Fruit fly (Drosophila melanogaster) whole organism, embryonic: Measurements from ENCODE around the gene CG31468.

Experiments
- Awh ChIP-seq: fragments of 200-800 bp; sonication (Bioruptor generic); IDR thresholded peaks from 2 replicates; pipeline ENCODE4, ENCODE4 v1.3.6; 2022; ENCODE audit warnings: missing biosample characterization, missing genetic modification characterization
- C15 ChIP-seq: fragments of 200-800 bp; sonication (Bioruptor generic); IDR thresholded peaks from 3 replicates; pipeline ENCODE4 v1.3.6; 2022; ENCODE audit warnings: missing biosample characterization, missing genetic modification characterization
- CG10431 ChIP-seq: fragments of 200-800 bp; sonication (Bioruptor generic); optimal IDR thresholded peaks from 3 replicates; lab custom pipeline; 2018; ENCODE audit warnings: missing biosample characterization, mild to moderate bottlenecking, missing genetic modification characterization
- CG10959 ChIP-seq: fragments of 200-800 bp; sonication (Bioruptor generic); IDR thresholded peaks from 2 replicates; pipeline ENCODE4 v1.3.6; 2022; ENCODE audit warnings: missing biosample characterization, missing genetic modification characterization
- CG12299 ChIP-seq: fragments of 200-800 bp; sonication (Bioruptor generic); optimal IDR thresholded peaks from 2 replicates; lab custom pipeline; 2018; ENCODE audit warnings: missing biosample characterization, mild to moderate bottlenecking, missing genetic modification characterization
- CG12744 ChIP-seq: fragments of 200-800 bp; sonication (Bioruptor generic); optimal IDR thresholded peaks from 2 replicates; lab custom pipeline; 2016; ENCODE audit warnings: missing biosample characterization, missing genetic modification characterization
- CG15514 ChIP-seq: fragments of 200-800 bp; sonication (Bioruptor generic); optimal IDR thresholded peaks from 3 replicates; lab custom pipeline; 2017; ENCODE audit warnings: missing biosample characterization, missing genetic modification characterization, mild to moderate bottlenecking, moderate library complexity, missing genetic modification reagents
- CG1603 ChIP-seq: fragments of 200-800 bp; sonication (Bioruptor generic); optimal IDR thresholded peaks from 2 replicates; lab custom pipeline; 2019; ENCODE audit warnings: missing biosample characterization, mild to moderate bottlenecking, missing genetic modification characterization, moderate library complexity
- CG17912 ChIP-seq: fragments of 200-800 bp; sonication (Bioruptor generic); optimal IDR thresholded peaks from 2 replicates; lab custom pipeline; 2018; ENCODE audit warnings: missing biosample characterization, mild to moderate bottlenecking, missing genetic modification characterization
- CG18599 ChIP-seq: fragments of 200-800 bp; sonication (Bioruptor generic); optimal IDR thresholded peaks from 3 replicates; lab custom pipeline; 2017; ENCODE audit warnings: missing biosample characterization, missing genetic modification characterization, mild to moderate bottlenecking, moderate library complexity, missing genetic modification reagents
- CG2889 ChIP-seq: fragments of 200-800 bp; sonication (Bioruptor generic); IDR thresholded peaks from 3 replicates; pipeline ENCODE4 v1.3.6; 2022; ENCODE audit warnings: missing biosample characterization, missing genetic modification characterization
- CG4730 ChIP-seq: fragments of 200-800 bp; sonication (Bioruptor generic); IDR thresholded peaks from 2 replicates; pipeline ENCODE4 v1.3.6; 2022; ENCODE audit warnings: missing biosample characterization, missing genetic modification characterization
- CG7357 ChIP-seq: fragments of 200-800 bp; sonication (Bioruptor generic); IDR thresholded peaks from 3 replicates; pipeline ENCODE4 v1.3.6; 2022; ENCODE audit warnings: missing biosample characterization, missing genetic modification characterization
- CG8388 ChIP-seq: fragments of 200-800 bp; sonication (Bioruptor generic); optimal IDR thresholded peaks from 2 replicates; lab custom pipeline; 2019; ENCODE audit warnings: missing biosample characterization, mild to moderate bottlenecking, missing genetic modification characterization, moderate library complexity
- CG8765 ChIP-seq: fragments of 200-800 bp; sonication (Bioruptor generic); IDR thresholded peaks from 2 replicates; pipeline ENCODE4 v1.3.6; 2022; ENCODE audit warnings: missing biosample characterization, missing genetic modification characterization
- CG9215 ChIP-seq: fragments of 200-800 bp; sonication (Bioruptor generic); IDR thresholded peaks from 2 replicates; pipeline ENCODE4 v1.3.6; 2022; ENCODE audit warnings: missing biosample characterization, missing genetic modification characterization
- CG9817 ChIP-seq: fragments of 200-800 bp; sonication (Bioruptor generic); optimal IDR thresholded peaks from 2 replicates; lab custom pipeline; 2018; ENCODE audit warnings: missing biosample characterization, mild to moderate bottlenecking, missing genetic modification characterization, moderate library complexity
- Dref ChIP-seq: fragments of 200-800 bp; sonication (Bioruptor generic); IDR thresholded peaks from 2 replicates; pipeline ENCODE4 v1.3.6; 2022; ENCODE audit warnings: missing biosample characterization, missing genetic modification characterization
- HLH3B ChIP-seq: fragments of 200-800 bp; sonication (Bioruptor generic); IDR thresholded peaks from 2 replicates; pipeline ENCODE4 v1.3.6; 2022; ENCODE audit warnings: missing biosample characterization, missing genetic modification characterization
- Hmx ChIP-seq: fragments of 200-800 bp; sonication (Bioruptor generic); optimal IDR thresholded peaks from 2 replicates; lab custom pipeline; 2016; ENCODE audit warnings: missing biosample characterization, missing genetic modification characterization
- Kr ChIP-seq: fragments of 200-800 bp; sonication (Bioruptor generic); optimal IDR thresholded peaks from 2 replicates; lab custom pipeline; 2017; ENCODE audit warnings: missing biosample characterization, mild to moderate bottlenecking, missing genetic modification characterization
- Mrtf ChIP-seq: fragments of 200-800 bp; sonication (Bioruptor generic); IDR thresholded peaks from 3 replicates; pipeline ENCODE4 v1.3.6; 2022; ENCODE audit warnings: missing biosample characterization, missing genetic modification characterization
- Rfx ChIP-seq: fragments of 200-800 bp; sonication (Bioruptor generic); IDR thresholded peaks from 2 replicates; pipeline ENCODE4 v1.3.6; 2022; ENCODE audit warnings: missing biosample characterization, missing genetic modification characterization
- Vsx1 ChIP-seq: fragments of 200-800 bp; sonication (Bioruptor generic); optimal IDR thresholded peaks from 2 replicates; lab custom pipeline; 2017; ENCODE audit warnings: missing biosample characterization, mild to moderate bottlenecking, missing genetic modification characterization, missing genetic modification reagents
- aop ChIP-seq: fragments of 200-800 bp; sonication (Bioruptor generic); IDR thresholded peaks from 2 replicates; pipeline ENCODE4 v1.3.6; 2022; ENCODE audit warnings: missing biosample characterization, missing genetic modification characterization
- az2 ChIP-seq: fragments of 200-800 bp; sonication (Bioruptor generic); optimal IDR thresholded peaks from 3 replicates; lab custom pipeline; 2016; ENCODE audit warnings: missing biosample characterization, missing genetic modification characterization
- bcd ChIP-seq: fragments of 200-800 bp; sonication (Bioruptor generic); optimal IDR thresholded peaks from 2 replicates; lab custom pipeline; 2017; ENCODE audit warnings: missing biosample characterization, mild to moderate bottlenecking, missing genetic modification characterization
- chn ChIP-seq: fragments of 200-800 bp; sonication (Bioruptor generic); optimal IDR thresholded peaks from 2 replicates; lab custom pipeline; 2016; ENCODE audit warnings: missing biosample characterization, missing genetic modification characterization
- crc ChIP-seq: fragments of 200-800 bp; sonication (Bioruptor generic); optimal IDR thresholded peaks from 2 replicates; lab custom pipeline; 2016; ENCODE audit warnings: missing biosample characterization, missing genetic modification characterization
- croc ChIP-seq: fragments of 200-800 bp; sonication (Bioruptor generic); conservative IDR thresholded peaks from 3 replicates; pipeline ENCODE4 v1.3.6; 2022; ENCODE audit warnings: missing biosample characterization, missing genetic modification characterization
- crol ChIP-seq: fragments of 200-800 bp; sonication (Bioruptor generic); IDR thresholded peaks from 2 replicates; pipeline ENCODE4 v1.3.6; 2022; ENCODE audit warnings: missing biosample characterization, missing genetic modification characterization
- en ChIP-seq: fragments of 200-800 bp; sonication (Bioruptor generic); optimal IDR thresholded peaks from 2 replicates; lab custom pipeline; 2016; ENCODE audit warnings: missing biosample characterization, missing genetic modification characterization
- fd96Cb ChIP-seq: fragments of 200-800 bp; sonication (Bioruptor generic); optimal IDR thresholded peaks from 2 replicates; lab custom pipeline; 2018; ENCODE audit warnings: missing biosample characterization, mild to moderate bottlenecking, missing genetic modification characterization, moderate library complexity
- ftz-f1 ChIP-seq: fragments of 200-800 bp; sonication (Bioruptor generic); optimal IDR thresholded peaks from 2 replicates; lab custom pipeline; 2016; ENCODE audit warnings: missing biosample characterization, missing genetic modification characterization
- grau ChIP-seq: fragments of 200-800 bp; optimal IDR thresholded peaks from 3 replicates; lab custom pipeline; 2019; ENCODE audit warnings: missing biosample characterization, mild to moderate bottlenecking, missing genetic modification characterization, moderate library complexity
- grn ChIP-seq: fragments of 200-800 bp; sonication (Bioruptor generic); optimal IDR thresholded peaks from 3 replicates; lab custom pipeline; 2017; ENCODE audit warnings: missing biosample characterization, missing genetic modification characterization
- gt ChIP-seq: fragments of 200-800 bp; sonication (Bioruptor generic); IDR thresholded peaks from 2 replicates; pipeline ENCODE4 v1.3.6; 2022; ENCODE audit warnings: missing biosample characterization, missing genetic modification characterization
- her ChIP-seq: fragments of 200-800 bp; sonication (Bioruptor generic); optimal IDR thresholded peaks from 2 replicates; lab custom pipeline; 2016; ENCODE audit warnings: missing biosample characterization, missing genetic modification characterization
- lov ChIP-seq, 2 experiments: fragments of 200-800 bp in 1 of 2; fragments of >200 bp in 1 of 2; sonication (Bioruptor generic) in 1 of 2; IDR thresholded peaks in 1 of 2; optimal IDR thresholded peaks in 1 of 2; 2 replicates in 1 of 2; 3 replicates in 1 of 2; pipeline versions ENCODE4 v1.3.6 to Lab custom; 2017 to 2022; ENCODE audit warnings: missing biosample characterization in 1 of 2, missing genetic modification characterization in 1 of 2
- luna ChIP-seq: fragments of 200-800 bp; sonication (Bioruptor generic); optimal IDR thresholded peaks from 2 replicates; lab custom pipeline; 2016; ENCODE audit warnings: missing biosample characterization, missing genetic modification characterization
- mirr ChIP-seq: fragments of 200-800 bp; sonication (Bioruptor generic); optimal IDR thresholded peaks from 3 replicates; lab custom pipeline; 2018; ENCODE audit warnings: missing biosample characterization, mild to moderate bottlenecking, missing genetic modification characterization
- mld ChIP-seq: fragments of 200-800 bp; sonication (Bioruptor generic); IDR thresholded peaks from 3 replicates; pipeline ENCODE4 v1.3.6; 2022; ENCODE audit warnings: missing biosample characterization, missing genetic modification characterization; ENCODE audit not compliant: partially characterized antibody
- oc ChIP-seq: fragments of 200-800 bp; sonication (Bioruptor generic); optimal IDR thresholded peaks from 2 replicates; lab custom pipeline; 2018; ENCODE audit warnings: missing biosample characterization, mild to moderate bottlenecking, missing genetic modification characterization, moderate library complexity
- pb ChIP-seq: fragments of 200-800 bp; sonication (Bioruptor generic); optimal IDR thresholded peaks from 3 replicates; lab custom pipeline; 2016; ENCODE audit warnings: missing biosample characterization, missing genetic modification characterization
- slbo ChIP-seq: fragments of 200-800 bp; sonication (Bioruptor generic); IDR thresholded peaks from 2 replicates; pipeline ENCODE4 v1.3.6; 2022; ENCODE audit warnings: missing biosample characterization, missing genetic modification characterization
- sr ChIP-seq: fragments of 200-800 bp; sonication (Bioruptor generic); IDR thresholded peaks from 3 replicates; pipeline ENCODE4 v1.3.6; 2022; ENCODE audit warnings: missing biosample characterization, missing genetic modification characterization
- stwl ChIP-seq: fragments of 200-800 bp; sonication (Bioruptor generic); optimal IDR thresholded peaks from 3 replicates; lab custom pipeline; 2018; ENCODE audit warnings: missing biosample characterization, mild to moderate bottlenecking, missing genetic modification characterization, moderate library complexity
- tx ChIP-seq: fragments of 200-800 bp; sonication (Bioruptor generic); optimal IDR thresholded peaks from 2 replicates; lab custom pipeline; 2016; ENCODE audit warnings: missing biosample characterization, missing genetic modification characterization
- wdn ChIP-seq: fragments of 200-800 bp; sonication (Bioruptor generic); IDR thresholded peaks from 2 replicates; pipeline ENCODE4 v1.3.6; 2022; ENCODE audit warnings: missing biosample characterization, missing genetic modification characterization
- wek ChIP-seq: fragments of 200-800 bp; sonication (Bioruptor generic); optimal IDR thresholded peaks from 3 replicates; lab custom pipeline; 2018; ENCODE audit warnings: missing biosample characterization, mild to moderate bottlenecking, missing genetic modification characterization, moderate library complexity
- z ChIP-seq: fragments of 200-800 bp; sonication (Bioruptor generic); IDR thresholded peaks from 3 replicates; pipeline ENCODE4 v1.3.6; 2022; ENCODE audit warnings: missing biosample characterization, missing genetic modification characterization
- zen2 ChIP-seq: fragments of 200-800 bp; sonication (Bioruptor generic); IDR thresholded peaks from 3 replicates; pipeline ENCODE4 v1.3.6; 2022; ENCODE audit warnings: missing biosample characterization, missing genetic modification characterization; ENCODE audit not compliant: partially characterized antibody

The CG31468 gene

dm6 chr3R:23729066-23729465 is 28.9 kb upstream of the CG31468 start (continued):
- TF ChIP-seq luna (no peak), crol (no peak), Awh (no peak; the same call in 1 of the 2 replicates), wek (peak; percentile 62), CG18599 (GFP tag; lab: Kevin White, UChicago) (peak; percentile 86), Kr (no peak), CG8765 (no peak), pb (GFP tag; lab: Kevin White, UChicago) (no peak), Rfx (GFP tag; lab: Robert Waterston, UW) (peak; percentile 48; the same call in 1 of the 2 replicates), bcd (peak; percentile 12), croc (GFP tag; lab: Robert Waterston, UW) (no peak), CG1603 (tag; lab: Kevin White, UChicago) (peak; percentile 9), CG10959 (no peak), fd96Cb (no peak), her (peak; percentile 16), slbo (GFP tag; lab: Robert Waterston, UW) (no peak), grn (GFP tag; lab: Kevin White, UChicago) (peak; percentile 43), CG2889 (GFP tag; lab: Robert Waterston, UW) (no peak), CG17912 (GFP tag; lab: Kevin White, UChicago) (no peak), crc (GFP tag; lab: Kevin White, UChicago) (no peak), CG4730 (GFP tag; lab: Robert Waterston, UW) (no peak), CG8388 (GFP tag; lab: Kevin White, UChicago) (no peak), Hmx (GFP tag; lab: Kevin White, UChicago) (no peak), Mrtf (no peak), mirr (GFP tag; lab: Kevin White, UChicago) (peak; percentile 89), zen2 (no peak), stwl (tag; lab: Kevin White, UChicago) (no peak), ftz-f1 (GFP tag; lab: Kevin White, UChicago) (no peak), wdn (GFP tag; lab: Robert Waterston, UW) (0 out of 2 replicates have a peak, but pooled peaks have one; percentile 8), CG12744 (no peak), gt (GFP tag; lab: Robert Waterston, UW) (no peak), CG10431 (GFP tag; lab: Kevin White, UChicago) (no peak), chn (no peak), mld (GFP tag; lab: Robert Waterston, UW) (no peak), lov (optimal IDR thresholded peaks at IDR 0.05; lab: Kevin White, UChicago) (no peak), lov (GFP tag; IDR thresholded peaks at IDR 0.05; lab: Robert Waterston, UW) (no peak), sr (GFP tag; lab: Robert Waterston, UW) (no peak), az2 (no peak), oc (tag; lab: Kevin White, UChicago) (no peak), HLH3B (no peak; the same call in 1 of the 2 replicates), C15 (GFP tag; lab: Robert Waterston, UW) (no peak), CG9215 (GFP tag; lab: Robert Waterston, UW) (no peak), CG15514 (GFP tag; lab: Kevin White, UChicago) (peak; percentile 62), aop (no peak), Vsx1 (GFP tag; lab: Kevin White, UChicago) (peak; percentile 41), tx (no peak), Dref (GFP tag; lab: Robert Waterston, UW) (no peak), grau (tag; lab: Kevin White, UChicago) (no peak), CG12299 (tag; lab: Kevin White, UChicago) (peak; percentile 15), CG7357 (GFP tag; lab: Robert Waterston, UW) (no peak), en (GFP tag; lab: Kevin White, UChicago) (no peak), CG9817 (tag; lab: Kevin White, UChicago) (no peak), z (no peak)
